Fruit fly (Drosophila melanogaster): ENCODE results near the gene CG17726.

The CG17726 gene

DNA sequence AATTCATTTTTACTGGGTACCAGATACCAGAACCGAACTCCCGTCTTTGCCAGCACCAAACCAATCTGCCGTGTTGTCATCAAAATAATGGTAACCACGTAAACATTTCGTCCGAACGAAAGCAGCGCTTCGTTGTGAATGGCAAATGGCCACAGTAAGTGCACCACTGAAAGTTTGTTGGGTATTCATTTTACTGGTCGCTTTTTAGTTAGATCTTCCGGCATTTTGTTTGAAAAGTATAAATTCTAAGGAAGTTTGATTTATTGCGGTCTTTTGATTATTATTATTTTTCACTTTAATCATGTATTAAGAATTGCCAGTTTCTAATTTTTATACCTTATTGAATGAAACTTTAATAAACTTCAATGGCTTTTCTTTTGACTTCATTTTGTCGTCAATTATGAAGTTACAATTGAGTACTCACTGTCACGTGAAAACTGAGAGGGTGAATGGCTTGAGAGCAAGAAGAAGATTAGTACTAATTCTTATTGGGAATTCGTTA lies 12.1 kb upstream of the CG17726 start, which contains the start of gene ZnT86D (continued):
- TF ChIP-seq CG2202 (tag; optimal IDR thresholded peaks at IDR 0.05) (no peak), sim (GFP tag; IDR thresholded peaks at IDR 0.05) (no peak), zen2 (GFP tag; IDR thresholded peaks at IDR 0.05; ENCODE audit: partially characterized antibody) (no peak), exex (tag; optimal IDR thresholded peaks at IDR 0.05) (peak; percentile 50), CG4282 (GFP tag; optimal IDR thresholded peaks at IDR 0.05) (no peak), Lim3 (GFP tag; IDR thresholded peaks at IDR 0.05) (no peak), PHDP (tag; optimal IDR thresholded peaks at IDR 0.05) (peak; percentile 69), chinmo (GFP tag; IDR thresholded peaks at IDR 0.05; ENCODE audit: partially characterized antibody) (no peak), CG8924 (tag; optimal IDR thresholded peaks at IDR 0.05) (peak; percentile 69), CG6765 (GFP tag; optimal IDR thresholded peaks at IDR 0.05) (no peak), Nf-YC (tag; optimal IDR thresholded peaks at IDR 0.05) (peak; percentile 79), CG9609 (GFP tag; optimal IDR thresholded peaks at IDR 0.05) (peak; percentile 38), ranshi (GFP tag; IDR thresholded peaks at IDR 0.05) (no peak), CG9215 (GFP tag; IDR thresholded peaks at IDR 0.05) (peak; percentile 73), CG3163 (GFP tag; optimal IDR thresholded peaks at IDR 0.05) (peak; percentile 47), tx (GFP tag; optimal IDR thresholded peaks at IDR 0.05) (peak; percentile 45), Hr78 (GFP tag; optimal IDR thresholded peaks at IDR 0.05) (no peak), salm (tag; optimal IDR thresholded peaks at IDR 0.05) (peak; percentile 45), CG6791 (GFP tag; IDR thresholded peaks at IDR 0.05; ENCODE audit: partially characterized antibody) (no peak), odd (GFP tag; optimal IDR thresholded peaks at IDR 0.05) (peak; percentile 37), sc (optimal IDR thresholded peaks at IDR 0.05) (no peak), sc (GFP tag; optimal IDR thresholded peaks at IDR 0.05) (peak; percentile 3), unpg (GFP tag; optimal IDR thresholded peaks at IDR 0.05) (peak; percentile 58), Eip74EF (GFP tag; optimal IDR thresholded peaks at IDR 0.05) (peak in 1 of 2 experiments; percentile 46), CG9797 (GFP tag; optimal IDR thresholded peaks at IDR 0.05) (no peak), sens (GFP tag) (peak; percentile 90), CG2199 (GFP tag; IDR thresholded peaks at IDR 0.05) (no peak), sd (tag; optimal IDR thresholded peaks at IDR 0.05) (peak; percentile 55), dpn (GFP tag; optimal IDR thresholded peaks at IDR 0.05) (peak; percentile 44 to 47), Spps (tag; optimal IDR thresholded peaks at IDR 0.05) (no peak), Lpt (GFP tag; optimal IDR thresholded peaks at IDR 0.05) (no peak), toy (GFP tag; IDR thresholded peaks at IDR 0.05) (no peak), CG10462 (GFP tag; optimal IDR thresholded peaks at IDR 0.05) (no peak), seq (GFP tag; IDR thresholded peaks at IDR 0.05) (no peak), Bdp1 (GFP tag; optimal IDR thresholded peaks at IDR 0.05) (no peak), dan (GFP tag; IDR thresholded peaks at IDR 0.05) (no peak), caup (GFP tag; optimal IDR thresholded peaks at IDR 0.05; ENCODE audit: severe bottlenecking) (peak; percentile 50), kah (GFP tag; optimal IDR thresholded peaks at IDR 0.05) (peak; percentile 11), CG31224 (GFP tag; IDR thresholded peaks at IDR 0.05) (no peak), CG30431 (GFP tag; optimal IDR thresholded peaks at IDR 0.05) (no peak), CG12942 (GFP tag; optimal IDR thresholded peaks at IDR 0.05) (no peak), da (GFP tag; optimal IDR thresholded peaks at IDR 0.05) (no peak), bcd (GFP tag; optimal IDR thresholded peaks at IDR 0.05) (peak; percentile 68), CG12219 (GFP tag; optimal IDR thresholded peaks at IDR 0.05) (no peak), CG9817 (tag; optimal IDR thresholded peaks at IDR 0.05) (peak; percentile 64), CG18764 (GFP tag; optimal IDR thresholded peaks at IDR 0.05) (no peak), CG1792 (GFP tag; optimal IDR thresholded peaks at IDR 0.05) (peak; percentile 45), gem (tag; optimal IDR thresholded peaks at IDR 0.05) (peak; percentile 78), YL-1 (GFP tag; optimal IDR thresholded peaks at IDR 0.05) (peak; percentile 80), CG10979 (tag; optimal IDR thresholded peaks at IDR 0.05) (peak; percentile 48), nmo (GFP tag; optimal IDR thresholded peaks at IDR 0.05) (peak; percentile 67)

Data from whole organism, embryonic.